Fruit fly (Drosophila melanogaster): Measurements from ENCODE around the gene RPA2.
A peak's percentile ranks its signal among the peaks of the same experiment; 100 is the strongest.

Gene RPA2

dm6 chr2L:20917235-20918055, 8.5 kb downstream of the RPA2 start (continued):
- TF ChIP-seq ash1 (GFP tag; optimal IDR thresholded peaks at IDR 0.05) (peak; percentile 33), row (GFP tag; IDR thresholded peaks at IDR 0.05) (peak; percentile 82), vvl (GFP tag; IDR thresholded peaks at IDR 0.05) (peak; percentile 24; the same call in 1 of the 2 replicates), Trl (optimal IDR thresholded peaks at IDR 0.05) (peak; percentile 33 to 41), Trl (GFP tag; optimal IDR thresholded peaks at IDR 0.05) (no peak), CG2129 (GFP tag; IDR thresholded peaks at IDR 0.05; ENCODE audit: partially characterized antibody) (no peak), CG14710 (tag; optimal IDR thresholded peaks at IDR 0.05) (peak; percentile 94), H15 (GFP tag; IDR thresholded peaks at IDR 0.05) (peak; percentile 67; the same call in 2 of the 3 replicates), CG14050 (GFP tag; IDR thresholded peaks at IDR 0.05) (no peak), lola (GFP tag; optimal IDR thresholded peaks at IDR 0.05) (peak in 1 of 3 experiments; percentile 85), sens-2 (GFP tag; IDR thresholded peaks at IDR 0.05) (no peak), CG18599 (GFP tag; optimal IDR thresholded peaks at IDR 0.05) (peak; percentile 95), nerfin-1 (tag; optimal IDR thresholded peaks at IDR 0.05) (peak; percentile 87), lov (optimal IDR thresholded peaks at IDR 0.05) (no peak), lov (GFP tag; IDR thresholded peaks at IDR 0.05) (0 out of 3 replicates have a peak, but pooled peaks have one; percentile 68), CG17802 (tag; optimal IDR thresholded peaks at IDR 0.05) (peak; percentile 69), CG14860 (GFP tag; IDR thresholded peaks at IDR 0.05; ENCODE audit: partially characterized antibody) (no peak), CG14965 (GFP tag; optimal IDR thresholded peaks at IDR 0.05; ENCODE audit: borderline replicate concordance) (no peak), CG12219 (GFP tag; optimal IDR thresholded peaks at IDR 0.05) (no peak), CG4854 (GFP tag; optimal IDR thresholded peaks at IDR 0.05) (no peak), CG6683 (GFP tag; optimal IDR thresholded peaks at IDR 0.05) (peak; percentile 92), CG7357 (GFP tag; IDR thresholded peaks at IDR 0.05) (peak; percentile 86), Rfx (GFP tag; IDR thresholded peaks at IDR 0.05) (peak; percentile 45; the same call in 1 of the 2 replicates), gcm2 (GFP tag; optimal IDR thresholded peaks at IDR 0.05) (no peak), abd-A (tag; optimal IDR thresholded peaks at IDR 0.05) (peak; percentile 39), Hmx (GFP tag; optimal IDR thresholded peaks at IDR 0.05) (peak; percentile 67), CG4424 (GFP tag; optimal IDR thresholded peaks at IDR 0.05) (peak; percentile 95), CG42726 (GFP tag; IDR thresholded peaks at IDR 0.05; ENCODE audit: partially characterized antibody) (no peak), ham (GFP tag; IDR thresholded peaks at IDR 0.05) (no peak), amos (GFP tag; IDR thresholded peaks at IDR 0.05; ENCODE audit: partially characterized antibody) (peak; percentile 24; the same call in 1 of the 2 replicates), Dbx (GFP tag; IDR thresholded peaks at IDR 0.05) (peak; percentile 93), CG10274 (GFP tag; optimal IDR thresholded peaks at IDR 0.05) (peak; percentile 81), PHDP (tag; optimal IDR thresholded peaks at IDR 0.05) (peak; percentile 69), CG10654 (GFP tag; optimal IDR thresholded peaks at IDR 0.05) (peak; percentile 82), CG16779 (GFP tag; IDR thresholded peaks at IDR 0.05) (peak; percentile 43; the same call in 1 of the 2 replicates), CG9215 (GFP tag; IDR thresholded peaks at IDR 0.05) (peak; percentile 89), nau (GFP tag; optimal IDR thresholded peaks at IDR 0.05) (peak; percentile 90), Hr3 (GFP tag; optimal IDR thresholded peaks at IDR 0.05) (peak; percentile 70), dati (GFP tag; IDR thresholded peaks at IDR 0.05) (peak; percentile 76; the same call in 1 of the 2 replicates), CG7372 (GFP tag; IDR thresholded peaks at IDR 0.05) (peak; percentile 87), croc (GFP tag; conservative IDR thresholded peaks at IDR 0.05) (peak; percentile 82), Elba2 (GFP tag; optimal IDR thresholded peaks at IDR 0.05) (no peak), ssp (GFP tag; IDR thresholded peaks at IDR 0.05) (0 out of 2 replicates have a peak, but pooled peaks have one; percentile 23), CG17359 (tag; optimal IDR thresholded peaks at IDR 0.05) (peak; percentile 94), CG1024 (GFP tag; IDR thresholded peaks at IDR 0.05) (no peak; the same call in 1 of the 2 replicates), salm (tag; optimal IDR thresholded peaks at IDR 0.05) (peak; percentile 4), vnd (GFP tag; IDR thresholded peaks at IDR 0.05; ENCODE audit: partially characterized antibody) (no peak), Aef1 (GFP tag; IDR thresholded peaks at IDR 0.05) (peak; percentile 83)
